Worm (Caenorhabditis elegans) whole organism, late embryonic: ENCODE data around the gene R13H4.5.

Source experiments
- C38D4.7 ChIP-seq: fragments of 200-800 bp; sonication (Bioruptor generic); optimal IDR thresholded peaks from 2 replicates; lab custom pipeline; 2018; ENCODE audit warnings: mild to moderate bottlenecking, missing genetic modification characterization, moderate library complexity, missing compliant biosample characterization
- T23F11.4 ChIP-seq: fragments of 200-800 bp; sonication (Bioruptor generic); optimal IDR thresholded peaks from 2 replicates; lab custom pipeline; 2018; ENCODE audit warnings: mild to moderate bottlenecking, missing genetic modification characterization, missing compliant biosample characterization
- ama-1 ChIP-seq: fragments of 150-350 bp; optimal IDR thresholded peaks from 2 replicates; lab custom pipeline; 2014
- ceh-19 ChIP-seq: fragments of 200-800 bp; sonication (Bioruptor generic); optimal IDR thresholded peaks from 2 replicates; lab custom pipeline; 2018; ENCODE audit warnings: mild to moderate bottlenecking, missing genetic modification characterization, missing compliant biosample characterization
- ceh-22 ChIP-seq: sonication (generic microtip); optimal IDR thresholded peaks from 2 replicates; lab custom pipeline; 2017; ENCODE audit warnings: missing biosample characterization, missing genetic modification characterization
- ceh-31 ChIP-seq: sonication (generic microtip); optimal IDR thresholded peaks from 2 replicates; lab custom pipeline; 2016; ENCODE audit warnings: missing genetic modification characterization, missing compliant biosample characterization
- ceh-45 ChIP-seq: fragments of 200-800 bp; sonication (Bioruptor generic); IDR thresholded peaks from 2 replicates; pipeline ENCODE4 v1.3.6; 2022; ENCODE audit warnings: missing genetic modification reagents, missing genetic modification characterization, missing compliant biosample characterization
- ceh-48 ChIP-seq: sonication (generic microtip); optimal IDR thresholded peaks from 2 replicates; lab custom pipeline; 2016; ENCODE audit warnings: missing genetic modification characterization, inconsistent platforms, missing compliant biosample characterization
- ceh-6 ChIP-seq: fragments of 200-800 bp; sonication (Bioruptor generic); optimal IDR thresholded peaks from 2 replicates; lab custom pipeline; 2018; ENCODE audit warnings: mild to moderate bottlenecking, missing genetic modification characterization, missing compliant biosample characterization
- ceh-9 ChIP-seq: sonication (generic microtip); optimal IDR thresholded peaks from 2 replicates; lab custom pipeline; 2016; ENCODE audit warnings: mild to moderate bottlenecking, missing genetic modification characterization, inconsistent platforms, missing compliant biosample characterization
- che-1 ChIP-seq: sonication (generic microtip); optimal IDR thresholded peaks from 2 replicates; lab custom pipeline; 2016; ENCODE audit warnings: mild to moderate bottlenecking, missing genetic modification characterization, missing compliant biosample characterization
- dmd-4 ChIP-seq: sonication (generic microtip); optimal IDR thresholded peaks from 2 replicates; lab custom pipeline; 2016; ENCODE audit warnings: borderline replicate concordance, missing genetic modification characterization, missing compliant biosample characterization
- elt-2 ChIP-seq: sonication (generic microtip); optimal IDR thresholded peaks from 2 replicates; lab custom pipeline; 2016; ENCODE audit warnings: missing genetic modification reagents, missing genetic modification characterization, missing compliant biosample characterization
- elt-4 ChIP-seq: sonication (generic microtip); optimal IDR thresholded peaks from 2 replicates; lab custom pipeline; 2016; ENCODE audit warnings: missing genetic modification characterization, missing compliant biosample characterization
- fkh-10 ChIP-seq: fragments of 150-350 bp; optimal IDR thresholded peaks from 2 replicates; lab custom pipeline; 2014; ENCODE audit warnings: missing biosample characterization, missing genetic modification reagents, missing genetic modification characterization
- fkh-6 ChIP-seq: sonication (generic microtip); optimal IDR thresholded peaks from 2 replicates; lab custom pipeline; 2016; ENCODE audit warnings: missing genetic modification characterization, missing compliant biosample characterization
- gmeb-2 ChIP-seq: sonication (generic microtip); optimal IDR thresholded peaks from 2 replicates; lab custom pipeline; 2016; ENCODE audit warnings: missing genetic modification characterization, inconsistent platforms, missing compliant biosample characterization
- hlh-6 ChIP-seq: sonication (generic microtip); optimal IDR thresholded peaks from 2 replicates; lab custom pipeline; 2016; ENCODE audit warnings: missing genotype, missing genetic modification characterization, missing compliant biosample characterization
- lim-6 ChIP-seq: sonication (generic microtip); optimal IDR thresholded peaks from 2 replicates; lab custom pipeline; 2016; ENCODE audit warnings: missing genetic modification characterization, missing compliant biosample characterization
- lin-11 ChIP-seq: fragments of 200-800 bp; sonication (Bioruptor generic); optimal IDR thresholded peaks from 2 replicates; lab custom pipeline; 2018; ENCODE audit warnings: mild to moderate bottlenecking, missing genetic modification characterization, missing compliant biosample characterization
- madf-2 ChIP-seq: sonication (generic microtip); optimal IDR thresholded peaks from 2 replicates; lab custom pipeline; 2017; ENCODE audit warnings: missing genetic modification characterization, missing compliant biosample characterization
- npax-4 ChIP-seq: sonication (generic microtip); optimal IDR thresholded peaks from 2 replicates; lab custom pipeline; 2016; ENCODE audit warnings: missing genetic modification characterization, missing compliant biosample characterization
- pat-9 ChIP-seq: fragments of 200-800 bp; sonication (Bioruptor generic); optimal IDR thresholded peaks from 2 replicates; lab custom pipeline; 2018; ENCODE audit warnings: mild to moderate bottlenecking, missing genetic modification characterization, moderate library complexity, missing compliant biosample characterization
- pax-1 ChIP-seq: fragments of 150-350 bp; optimal IDR thresholded peaks from 2 replicates; lab custom pipeline; 2014; ENCODE audit warnings: missing biosample characterization, missing genetic modification characterization
- pha-2 ChIP-seq: sonication (generic microtip); optimal IDR thresholded peaks from 2 replicates; lab custom pipeline; 2017; ENCODE audit warnings: mild to moderate bottlenecking, missing genetic modification characterization, missing compliant biosample characterization
- pqm-1 ChIP-seq: sonication (generic microtip); optimal IDR thresholded peaks from 2 replicates; lab custom pipeline; 2016; ENCODE audit warnings: missing genetic modification characterization, missing compliant biosample characterization
- ref-2 ChIP-seq: sonication (generic microtip); optimal IDR thresholded peaks from 2 replicates; lab custom pipeline; 2016; ENCODE audit warnings: missing genetic modification characterization, missing compliant biosample characterization
- rnt-1 ChIP-seq: sonication (generic microtip); optimal IDR thresholded peaks from 2 replicates; lab custom pipeline; 2016; ENCODE audit warnings: missing genetic modification characterization, missing compliant biosample characterization
- sox-2 ChIP-seq: fragments of 200-800 bp; sonication (Bioruptor generic); IDR thresholded peaks from 2 replicates; pipeline ENCODE4 v1.3.6; 2022; ENCODE audit warnings: missing genetic modification reagents, missing genetic modification characterization, missing compliant biosample characterization
- tbx-2 ChIP-seq: sonication (generic microtip); optimal IDR thresholded peaks from 2 replicates; lab custom pipeline; 2016; ENCODE audit warnings: missing genetic modification characterization, missing compliant biosample characterization
- unc-3 ChIP-seq, 2 experiments: fragments of 200-800 bp in 1 of 2; sonication (Bioruptor generic) in 1 of 2; sonication (generic microtip) in 1 of 2; conservative IDR thresholded peaks in 1 of 2; optimal IDR thresholded peaks in 1 of 2; 2 replicates each; pipeline versions ENCODE4 v1.3.6 to Lab custom; 2016 to 2022; ENCODE audit warnings: missing compliant biosample characterization in 2 of 2, missing genetic modification characterization in 2 of 2, missing genetic modification reagents in 1 of 2
- unc-42 ChIP-seq: sonication (generic microtip); optimal IDR thresholded peaks from 2 replicates; lab custom pipeline; 2016; ENCODE audit warnings: missing genotype, missing genetic modification characterization, missing compliant biosample characterization
- unc-55 ChIP-seq: sonication (generic microtip); optimal IDR thresholded peaks from 2 replicates; lab custom pipeline; 2017; ENCODE audit warnings: missing biosample characterization, missing genetic modification reagents, missing genetic modification characterization

R13H4.5 gene

ce11 chrV:11825662-11826061, 34.8 kb upstream of the R13H4.5 start, which contains the start of gene D2023.4:
Gene D2023.4, minus strand, starts transcription at chrV:11825762.
- TF ChIP-seq dmd-4 (tag; lab: Kevin White, UChicago): no peak
- TF ChIP-seq, all 69 proteins: peak for 0

ce11 chrV:11826967-11827366, 33.5 kb upstream of the R13H4.5 start, which contains the start of the genes mpst-1 and D2023.6:
Gene mpst-1, minus strand, starts transcription at chrV:11827067.
Gene D2023.6, plus strand, starts transcription at chrV:11827354.
- TF ChIP-seq che-1 (tag; lab: Kevin White, UChicago): no peak
- no peak for TF ChIP-seq hlh-6
- TF ChIP-seq elt-2 (tag; lab: Kevin White, UChicago): no peak
- TF ChIP-seq pat-9 (tag; lab: Kevin White, UChicago): no peak
- TF ChIP-seq gmeb-2 (tag; lab: Kevin White, UChicago): no peak
- TF ChIP-seq elt-4 (tag; lab: Kevin White, UChicago): no peak
- no peak for TF ChIP-seq ceh-9 (tag; lab: Kevin White, UChicago)

- TF ChIP-seq ceh-6 (GFP tag; lab: Kevin White, UChicago): no peak
- no peak for TF ChIP-seq pha-2 (tag; lab: Kevin White, UChicago)
- TF ChIP-seq ama-1 (lab: Kevin White, UChicago): no peak
- no peak for TF ChIP-seq ceh-48 (tag; lab: Kevin White, UChicago)
- no peak for TF ChIP-seq dmd-4 (tag; lab: Kevin White, UChicago)
- TF ChIP-seq fkh-6 (tag; lab: Kevin White, UChicago): no peak
- no peak for TF ChIP-seq unc-3 (GFP tag; conservative IDR thresholded peaks at IDR 0.05; lab: Robert Waterston, UW)
- TF ChIP-seq unc-3 (tag; optimal IDR thresholded peaks at IDR 0.05; lab: Kevin White, UChicago): no peak
- TF ChIP-seq fkh-10 (GFP tag; lab: Kevin White, UChicago): no peak
- no peak for TF ChIP-seq npax-4 (tag; lab: Kevin White, UChicago)
- TF ChIP-seq tbx-2 (tag; lab: Kevin White, UChicago): no peak
- TF ChIP-seq ceh-19: no peak
- no peak for TF ChIP-seq ceh-9 (tag; lab: Kevin White, UChicago)
- no peak for TF ChIP-seq pax-1
- TF ChIP-seq lin-11 (tag; lab: Kevin White, UChicago): no peak
- TF ChIP-seq lim-6 (tag; lab: Kevin White, UChicago): no peak
- no peak for TF ChIP-seq ceh-45 (GFP tag; lab: Robert Waterston, UW)
- no peak for TF ChIP-seq ref-2 (tag; lab: Kevin White, UChicago)
- TF ChIP-seq hlh-6: no peak
- TF ChIP-seq madf-2 (tag; lab: Kevin White, UChicago): no peak
Measured at ce11 chrV:11829282-11829681, 31.2 kb upstream of the R13H4.5 start, which contains the start of gene col-158. Gene col-158, plus strand, starts transcription at chrV:11829582.

ce11 chrV:11833319-11833718, 27.2 kb upstream of the R13H4.5 start, which contains the start of gene pho-8:
Gene pho-8, plus strand, starts transcription at chrV:11833619.
- TF ChIP-seq unc-42 (tag; lab: Kevin White, UChicago): no peak
- no peak for TF ChIP-seq ceh-45 (GFP tag; lab: Robert Waterston, UW)
- TF ChIP-seq ceh-19: no peak
- TF ChIP-seq hlh-6: no peak
- no peak for TF ChIP-seq unc-3 (GFP tag; conservative IDR thresholded peaks at IDR 0.05; lab: Robert Waterston, UW)
- TF ChIP-seq unc-3 (tag; optimal IDR thresholded peaks at IDR 0.05; lab: Kevin White, UChicago): no peak
- TF ChIP-seq unc-55 (GFP tag; lab: Kevin White, UChicago): no peak
- TF ChIP-seq lim-6 (tag; lab: Kevin White, UChicago): no peak
- no peak for TF ChIP-seq ceh-31 (tag; lab: Kevin White, UChicago)
- no peak for TF ChIP-seq sox-2 (GFP tag; lab: Robert Waterston, UW)
- no peak for TF ChIP-seq ceh-22 (tag; lab: Kevin White, UChicago)
- TF ChIP-seq gmeb-2 (tag; lab: Kevin White, UChicago): no peak
- TF ChIP-seq C38D4.7: no peak
- no peak for TF ChIP-seq pqm-1 (tag; lab: Kevin White, UChicago)
- TF ChIP-seq T23F11.4 (GFP tag; lab: Kevin White, UChicago): no peak
- TF ChIP-seq pax-1: no peak
- no peak for TF ChIP-seq ama-1 (lab: Kevin White, UChicago)
- TF ChIP-seq dmd-4 (tag; lab: Kevin White, UChicago): no peak
- no peak for TF ChIP-seq rnt-1 (tag; lab: Kevin White, UChicago)
